Worm (Caenorhabditis elegans) whole organism, L1 larva: ENCODE results near the gene vpat-1.

Experiments used
- C04F5.9 ChIP-seq: sonication (generic microtip); optimal IDR thresholded peaks from 2 replicates; lab custom pipeline; 2016; ENCODE audit warnings: missing genetic modification characterization, missing compliant biosample characterization
- C16A3.4 ChIP-seq: fragments of 150-350 bp; optimal IDR thresholded peaks from 2 replicates; lab custom pipeline; 2014; ENCODE audit warnings: missing biosample characterization, missing genetic modification characterization
- F16B12.6 ChIP-seq: fragments of 150-350 bp; optimal IDR thresholded peaks from 2 replicates; lab custom pipeline; 2014; ENCODE audit warnings: missing biosample characterization, missing genetic modification characterization
- Y116A8C.19 ChIP-seq: sonication (generic microtip); optimal IDR thresholded peaks from 2 replicates; lab custom pipeline; 2016; ENCODE audit warnings: missing compliant biosample characterization, missing genetic modification characterization, borderline replicate concordance
- ama-1 ChIP-seq: fragments of 150-350 bp; optimal IDR thresholded peaks from 2 replicates; lab custom pipeline; 2014
- blmp-1 ChIP-seq: fragments of 150-350 bp; optimal IDR thresholded peaks from 2 replicates; lab custom pipeline; 2014; ENCODE audit warnings: missing biosample characterization, missing genetic modification characterization
- ceh-8 ChIP-seq: fragments of 200-800 bp; sonication (Bioruptor generic); optimal IDR thresholded peaks from 2 replicates; lab custom pipeline; 2018; ENCODE audit warnings: mild to moderate bottlenecking, missing genetic modification characterization, moderate library complexity, missing compliant biosample characterization
- ceh-88 ChIP-seq: fragments of 200-800 bp; sonication (Bioruptor generic); IDR thresholded peaks from 2 replicates; pipeline ENCODE4 v1.3.6; 2022; ENCODE audit warnings: missing genetic modification characterization, missing compliant biosample characterization
- ces-1 ChIP-seq: fragments of 150-350 bp; optimal IDR thresholded peaks from 2 replicates; lab custom pipeline; 2014; ENCODE audit warnings: missing biosample characterization, missing genetic modification reagents, missing genetic modification characterization
- dpl-1 ChIP-seq, 3 experiments: fragments of 150-350 bp in 2 of 3; sonication (generic microtip) in 1 of 3; optimal IDR thresholded peaks; 2 replicates each; lab custom pipeline; 2014 to 2017; ENCODE audit warnings: missing biosample characterization in 3 of 3, missing genetic modification characterization in 3 of 3, missing genetic modification reagents in 3 of 3
- dsc-1 ChIP-seq: sonication (generic microtip); optimal IDR thresholded peaks from 2 replicates; lab custom pipeline; 2016; ENCODE audit warnings: mild to moderate bottlenecking, missing genetic modification characterization, missing compliant biosample characterization
- efl-1 ChIP-seq, 4 experiments: fragments of 150-350 bp; optimal IDR thresholded peaks in 3 of 4; peaks in 1 of 4; 1 replicate in 1 of 4; 2 replicates in 3 of 4; lab custom pipeline; 2014; ENCODE audit warnings: missing biosample characterization in 2 of 4, missing genetic modification characterization in 2 of 4, missing genetic modification reagents in 2 of 4
- egl-13 ChIP-seq: sonication (generic microtip); optimal IDR thresholded peaks from 2 replicates; lab custom pipeline; 2016; ENCODE audit warnings: missing genotype, missing genetic modification reagents, missing genetic modification characterization, missing compliant biosample characterization
- egl-27 ChIP-seq, 2 experiments: fragments of 150-350 bp in 1 of 2; sonication (generic microtip); optimal IDR thresholded peaks; 3 replicates each; lab custom pipeline; 2017 to 2018; ENCODE audit warnings: missing biosample characterization in 2 of 2, missing genetic modification characterization in 2 of 2, missing genetic modification reagents in 2 of 2
- elt-2 ChIP-seq: sonication (generic microtip); optimal IDR thresholded peaks from 2 replicates; lab custom pipeline; 2016; ENCODE audit warnings: missing genetic modification characterization, mild to moderate bottlenecking, inconsistent platforms, missing compliant biosample characterization, missing genetic modification reagents
- elt-3 ChIP-seq, 6 experiments: fragments of 150-350 bp in 1 of 6; sonication (generic microtip); optimal IDR thresholded peaks; 2 replicates each; lab custom pipeline; 2017 to 2018; ENCODE audit warnings: missing biosample characterization in 6 of 6, missing genetic modification characterization in 6 of 6, inconsistent platforms in 1 of 6
- fkh-10 ChIP-seq: sonication (generic microtip); optimal IDR thresholded peaks from 2 replicates; lab custom pipeline; 2017; ENCODE audit warnings: missing biosample characterization, missing genetic modification reagents, missing genetic modification characterization
- fkh-8 ChIP-seq: sonication (generic microtip); optimal IDR thresholded peaks from 2 replicates; lab custom pipeline; 2016; ENCODE audit warnings: mild to moderate bottlenecking, missing genetic modification characterization, missing compliant biosample characterization
- grh-1 ChIP-seq: fragments of 200-800 bp; sonication (Bioruptor generic); IDR thresholded peaks from 2 replicates; pipeline ENCODE4 v1.3.6; 2022; ENCODE audit warnings: missing genetic modification reagents, missing genetic modification characterization, missing compliant biosample characterization
- hlh-17 ChIP-seq: fragments of 200-800 bp; sonication (Bioruptor generic); optimal IDR thresholded peaks from 2 replicates; lab custom pipeline; 2018; ENCODE audit warnings: missing genetic modification characterization, mild to moderate bottlenecking, missing compliant biosample characterization, moderate library complexity, borderline replicate concordance
- hlh-4 ChIP-seq: sonication (generic microtip); optimal IDR thresholded peaks from 2 replicates; lab custom pipeline; 2016; ENCODE audit warnings: mild to moderate bottlenecking, missing genetic modification characterization, missing compliant biosample characterization
- hpl-2 ChIP-seq: fragments of 150-350 bp; optimal IDR thresholded peaks from 2 replicates; lab custom pipeline; 2014; ENCODE audit warnings: missing biosample characterization, missing genetic modification reagents, missing genetic modification characterization
- isw-1 ChIP-seq: fragments of 200-800 bp; sonication (Bioruptor generic); IDR thresholded peaks from 2 replicates; pipeline ENCODE4 v1.3.6; 2022; ENCODE audit warnings: missing genetic modification characterization, missing compliant biosample characterization
- lin-15B ChIP-seq: fragments of 150-350 bp; sonication (generic microtip); optimal IDR thresholded peaks from 3 replicates; lab custom pipeline; 2014; ENCODE audit warnings: missing biosample characterization, missing genetic modification characterization
- lin-35 ChIP-seq, 2 experiments: fragments of 150-350 bp; optimal IDR thresholded peaks; 2 replicates each; lab custom pipeline; 2014; ENCODE audit warnings: missing biosample characterization in 2 of 2, missing genetic modification characterization in 2 of 2, missing genetic modification reagents in 2 of 2
- lin-39 ChIP-seq: fragments of 150-350 bp; optimal IDR thresholded peaks from 2 replicates; lab custom pipeline; 2014; ENCODE audit warnings: missing biosample characterization, missing genetic modification reagents, missing genetic modification characterization
- lir-3 ChIP-seq: sonication (generic microtip); optimal IDR thresholded peaks from 2 replicates; lab custom pipeline; 2016; ENCODE audit warnings: mild to moderate bottlenecking, missing genetic modification characterization, moderate library complexity, missing compliant biosample characterization; ENCODE audit not compliant: poor library complexity
- lsy-2 ChIP-seq, 2 experiments: fragments of 150-350 bp; optimal IDR thresholded peaks; 2 replicates each; lab custom pipeline; 2014; ENCODE audit warnings: missing biosample characterization in 2 of 2, missing genetic modification characterization in 2 of 2
- mdl-1 ChIP-seq, 2 experiments: fragments of 150-350 bp; optimal IDR thresholded peaks; 2 replicates each; lab custom pipeline; 2014 to 2017; ENCODE audit warnings: missing biosample characterization in 2 of 2, missing genetic modification characterization in 2 of 2, inconsistent platforms in 1 of 2
- mef-2 ChIP-seq: fragments of 150-350 bp; optimal IDR thresholded peaks from 2 replicates; lab custom pipeline; 2014; ENCODE audit warnings: missing biosample characterization, missing genetic modification characterization
- mep-1 ChIP-seq: fragments of 150-350 bp; optimal IDR thresholded peaks from 2 replicates; lab custom pipeline; 2014; ENCODE audit warnings: missing biosample characterization, missing genetic modification characterization
- nhr-19 ChIP-seq: fragments of 200-800 bp; sonication (Bioruptor generic); conservative IDR thresholded peaks from 2 replicates; pipeline ENCODE4 v1.3.6; 2022; ENCODE audit warnings: missing genetic modification characterization, missing compliant biosample characterization
- nhr-20 ChIP-seq: sonication (generic microtip); optimal IDR thresholded peaks from 2 replicates; lab custom pipeline; 2016; ENCODE audit warnings: mild to moderate bottlenecking, missing genetic modification characterization, missing compliant biosample characterization
- nhr-237 ChIP-seq: fragments of 150-350 bp; optimal IDR thresholded peaks from 2 replicates; lab custom pipeline; 2014; ENCODE audit warnings: missing biosample characterization, missing genetic modification characterization
- nhr-77 ChIP-seq: fragments of 150-350 bp; optimal IDR thresholded peaks from 2 replicates; lab custom pipeline; 2014; ENCODE audit warnings: missing biosample characterization, missing genetic modification characterization
- nhr-85 ChIP-seq: sonication (generic microtip); peaks from one replicate; lab custom pipeline; 2016; ENCODE audit warnings: missing genetic modification characterization, inconsistent platforms, missing compliant biosample characterization
- pag-3 ChIP-seq: sonication (generic microtip); optimal IDR thresholded peaks from 2 replicates; lab custom pipeline; 2017; ENCODE audit warnings: missing genetic modification characterization, mild to moderate bottlenecking, missing compliant biosample characterization, antibody characterized with exemption, borderline replicate concordance; ENCODE audit not compliant: insufficient read depth
- rnt-1 ChIP-seq: sonication (generic microtip); optimal IDR thresholded peaks from 2 replicates; lab custom pipeline; 2016; ENCODE audit warnings: mild to moderate bottlenecking, missing genetic modification characterization, moderate library complexity, missing compliant biosample characterization
- skn-1 ChIP-seq: fragments of 150-350 bp; optimal IDR thresholded peaks from 2 replicates; lab custom pipeline; 2014; ENCODE audit warnings: missing biosample characterization, missing genetic modification characterization
- snpc-4 ChIP-seq: fragments of 150-350 bp; optimal IDR thresholded peaks from 2 replicates; lab custom pipeline; 2014; ENCODE audit warnings: missing biosample characterization, missing genetic modification characterization
- sox-4 ChIP-seq: sonication (generic microtip); optimal IDR thresholded peaks from 2 replicates; lab custom pipeline; 2016; ENCODE audit warnings: missing genetic modification characterization, missing compliant biosample characterization
- tlp-1 ChIP-seq: fragments of 150-350 bp; optimal IDR thresholded peaks from 2 replicates; lab custom pipeline; 2014; ENCODE audit warnings: missing biosample characterization, missing genetic modification characterization
- xbp-1 ChIP-seq: sonication (generic microtip); optimal IDR thresholded peaks from 2 replicates; lab custom pipeline; 2016; ENCODE audit warnings: missing genetic modification characterization, missing compliant biosample characterization
- zip-4 ChIP-seq: fragments of 200-800 bp; sonication (Bioruptor generic); optimal IDR thresholded peaks from 2 replicates; lab custom pipeline; 2018; ENCODE audit warnings: mild to moderate bottlenecking, missing genetic modification characterization, moderate library complexity, missing compliant biosample characterization
- ztf-11 ChIP-seq, 2 experiments: sonication (generic microtip); optimal IDR thresholded peaks; 2 replicates each; lab custom pipeline; 2016 to 2017; ENCODE audit warnings: missing genetic modification characterization in 2 of 2, missing biosample characterization in 1 of 2, missing compliant biosample characterization in 1 of 2

Gene vpat-1

DNA sequence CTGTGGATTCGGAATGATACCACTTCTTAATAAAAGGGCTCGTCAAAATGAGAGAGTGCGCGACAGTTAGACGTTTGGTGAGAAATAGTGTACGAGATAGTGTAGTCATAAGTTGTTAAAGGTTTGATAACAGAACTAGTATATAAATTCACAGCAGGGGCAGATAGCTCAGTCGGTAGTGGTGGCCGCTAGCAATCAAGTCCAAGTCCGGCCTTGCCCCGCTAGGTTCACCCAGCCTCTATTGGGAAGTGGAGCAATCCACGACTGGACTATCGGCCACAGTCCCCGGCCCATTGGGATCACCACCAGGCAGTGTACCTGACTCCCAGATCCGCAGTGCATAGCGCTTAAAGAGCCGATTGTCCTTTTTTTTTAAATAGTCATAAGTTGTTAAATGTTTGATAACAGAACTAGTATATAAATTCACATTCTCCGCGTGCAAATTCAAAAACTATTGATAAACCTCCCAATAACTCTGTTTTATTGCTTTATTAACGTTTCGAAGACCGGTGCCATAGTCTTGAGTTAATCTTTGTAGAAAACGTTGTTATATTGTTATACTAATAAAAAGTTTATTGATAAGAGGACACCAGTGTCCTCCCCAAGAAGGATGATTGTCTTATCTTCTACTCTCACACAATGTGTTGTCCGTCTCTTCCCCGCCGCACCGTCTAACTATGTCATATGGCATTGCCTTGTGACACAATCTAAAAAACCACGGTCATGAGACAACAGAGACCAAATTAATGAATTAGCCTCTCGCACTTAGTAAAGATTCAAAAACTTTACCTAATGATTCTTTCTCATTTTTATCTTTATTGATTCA lies 35.2 kb downstream of the vpat-1 start (continued):
- TF ChIP-seq zip-4 (GFP tag; lab: Kevin White, UChicago) (no peak), C16A3.4 (tag; lab: Kevin White, UChicago) (peak; percentile 38), elt-2 (peak; percentile 84), isw-1 (GFP tag; lab: Robert Waterston, UW) (no peak), nhr-19 (GFP tag; lab: Robert Waterston, UW) (peak; percentile 81), fkh-10 (GFP tag; lab: Kevin White, UChicago) (no peak), mef-2 (tag; lab: Kevin White, UChicago) (no peak), lin-39 (tag; lab: Kevin White, UChicago) (no peak), hpl-2 (GFP tag; lab: Kevin White, UChicago) (peak; percentile 36), ztf-11 (tag; optimal IDR thresholded peaks at IDR 0.05; lab: Kevin White, UChicago) (no peak), Y116A8C.19 (no peak), lsy-2 (tag; optimal IDR thresholded peaks at IDR 0.05; lab: Kevin White, UChicago) (peak; percentile 34 to 62), ama-1 (lab: Kevin White, UChicago) (peak; percentile 25), lir-3 (peak; percentile 52), snpc-4 (tag; lab: Kevin White, UChicago) (no peak), ceh-8 (GFP tag; lab: Kevin White, UChicago) (no peak), efl-1 (optimal IDR thresholded peaks at IDR 0.05; lab: Kevin White, UChicago) (peak; percentile 1 to 16), efl-1 (GFP tag; optimal IDR thresholded peaks at IDR 0.05 in 1 of 2; lab: Kevin White, UChicago) (peak in 1 of 2 experiments; percentile 91), lin-35 (GFP tag; optimal IDR thresholded peaks at IDR 0.05; lab: Kevin White, UChicago) (peak in 1 of 2 experiments; percentile 76), mep-1 (tag; lab: Kevin White, UChicago) (peak; percentile 62), dpl-1 (GFP tag; optimal IDR thresholded peaks at IDR 0.05; lab: Kevin White, UChicago) (peak in 2 of 3 experiments; percentile 4 to 36), sox-4 (tag; lab: Kevin White, UChicago) (peak; percentile 25), tlp-1 (tag; lab: Kevin White, UChicago) (no peak), mdl-1 (tag; optimal IDR thresholded peaks at IDR 0.05; lab: Kevin White, UChicago) (peak in 1 of 2 experiments; percentile 63), egl-13 (peak; percentile 59), ceh-88 (GFP tag; lab: Robert Waterston, UW) (0 out of 2 replicates have a peak, but pooled peaks have one; percentile 3), nhr-77 (no peak), elt-3 (tag; optimal IDR thresholded peaks at IDR 0.05; lab: Kevin White, UChicago) (peak; percentile 0 to 83 (median 29)), pag-3 (peak; percentile 21), dsc-1 (tag; lab: Kevin White, UChicago) (peak; percentile 18), fkh-8 (tag; lab: Kevin White, UChicago) (peak; percentile 12), nhr-85 (tag; lab: Kevin White, UChicago) (peak; percentile 93)
- TF ChIP-seq, all 84 proteins: peak for 37

DNA sequence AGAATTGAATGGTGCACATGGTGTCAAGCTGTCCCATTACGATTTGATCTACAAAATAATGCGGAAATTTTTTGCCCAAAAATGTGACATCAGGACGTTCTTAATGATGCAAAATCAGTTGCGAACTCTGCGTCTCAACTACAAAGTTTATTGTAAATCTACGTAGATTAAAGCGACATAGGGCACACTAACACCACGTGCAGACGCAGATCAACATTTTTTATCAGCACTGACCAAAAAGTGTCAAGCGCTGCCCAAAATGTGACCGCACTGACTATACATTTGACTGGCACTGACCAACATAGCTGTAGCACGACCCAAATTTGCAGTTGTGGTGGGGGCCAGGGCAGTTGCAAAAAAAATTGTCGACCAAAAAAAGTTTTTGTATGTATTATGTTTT lies 36.5 kb downstream of the vpat-1 start:
- TF ChIP-seq rnt-1 (no peak), elt-2 (peak; percentile 17)

DNA sequence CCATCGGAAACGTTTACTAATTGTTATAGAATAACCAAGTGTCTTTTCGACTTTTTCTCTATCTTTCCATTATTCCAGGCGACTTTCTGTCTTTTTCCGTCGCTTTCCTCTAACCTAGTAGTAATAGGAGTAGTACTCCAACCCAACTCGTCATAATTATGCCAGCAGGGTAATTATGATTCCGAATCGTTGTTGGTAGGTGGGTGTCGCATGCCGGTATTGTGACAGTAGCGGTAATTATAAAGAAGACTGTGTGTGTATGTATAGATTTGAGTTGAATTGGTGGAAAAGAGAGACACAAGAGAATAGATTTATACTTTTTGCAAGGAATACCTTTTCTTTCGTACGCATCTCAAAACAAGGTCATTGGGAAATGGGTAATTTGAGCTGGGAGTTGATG lies 41.0 kb downstream of the vpat-1 start:
- TF ChIP-seq xbp-1 (tag; lab: Kevin White, UChicago), result no peak
- peak; percentile 25 for TF ChIP-seq mep-1 (tag; lab: Kevin White, UChicago)
- TF ChIP-seq F16B12.6 (tag; lab: Kevin White, UChicago), result no peak
- no peak for TF ChIP-seq hlh-4 (tag; lab: Kevin White, UChicago)
- no peak for TF ChIP-seq egl-27 (tag; optimal IDR thresholded peaks at IDR 0.05; lab: Kevin White, UChicago)
- TF ChIP-seq ztf-11 (tag; optimal IDR thresholded peaks at IDR 0.05; lab: Kevin White, UChicago), result no peak
- TF ChIP-seq nhr-20 (tag; lab: Kevin White, UChicago), result no peak
- no peak for TF ChIP-seq lin-15B
- TF ChIP-seq nhr-237 (tag; lab: Kevin White, UChicago), result no peak
- TF ChIP-seq blmp-1, result peak; percentile 29
- no peak for TF ChIP-seq hlh-17 (GFP tag; lab: Kevin White, UChicago)
- no peak for TF ChIP-seq grh-1
- no peak for TF ChIP-seq C04F5.9 (tag; lab: Kevin White, UChicago)
- no peak for TF ChIP-seq hpl-2 (GFP tag; lab: Kevin White, UChicago)
- TF ChIP-seq skn-1 (tag; lab: Kevin White, UChicago), result no peak
- TF ChIP-seq ceh-8 (GFP tag; lab: Kevin White, UChicago), result peak; percentile 27
- TF ChIP-seq nhr-85 (tag; lab: Kevin White, UChicago), result peak; percentile 81
- no peak for TF ChIP-seq ces-1 (GFP tag; lab: Kevin White, UChicago)
